Worm (Caenorhabditis elegans): ENCODE measurements around the gene F49C12.7.

- no peak for TF ChIP-seq mdl-1 (tag; optimal IDR thresholded peaks at IDR 0.05)
- TF ChIP-seq ztf-4 (tag; optimal IDR thresholded peaks at IDR 0.05) = no peak
- TF ChIP-seq jun-1 (tag; optimal IDR thresholded peaks at IDR 0.05) = no peak
- TF ChIP-seq egl-27 (tag; optimal IDR thresholded peaks at IDR 0.05) = no peak
- no peak for TF ChIP-seq nhr-25 (tag; optimal IDR thresholded peaks at IDR 0.05)
- no peak for TF ChIP-seq ztf-11 (tag; optimal IDR thresholded peaks at IDR 0.05)
- no peak for TF ChIP-seq elt-2 (tag; optimal IDR thresholded peaks at IDR 0.05)
- TF ChIP-seq ama-1 (optimal IDR thresholded peaks at IDR 0.05) = no peak
- no peak for TF ChIP-seq daf-12 (tag; optimal IDR thresholded peaks at IDR 0.05)
- TF ChIP-seq nhr-11 (tag; optimal IDR thresholded peaks at IDR 0.05) = no peak
Measured at ce11 chrIV:9304617-9305016, 8.1 kb downstream of the F49C12.7 start, which contains the start of gene F49C12.5.
